Worm (Caenorhabditis elegans) whole organism, early embryonic: ENCODE results near the gene sqv-7.

ENCODE experiments used
- B0310.2 ChIP-seq: sonication (generic microtip); optimal IDR thresholded peaks from 2 replicates; lab custom pipeline; 2016; ENCODE audit warnings: mild to moderate bottlenecking, missing genetic modification characterization, missing compliant biosample characterization
- ama-1 ChIP-seq: fragments of 150-350 bp; optimal IDR thresholded peaks from 2 replicates; lab custom pipeline; 2014
- ceh-13 ChIP-seq: fragments of 200-800 bp; sonication (Bioruptor generic); optimal IDR thresholded peaks from 2 replicates; lab custom pipeline; 2018; ENCODE audit warnings: mild to moderate bottlenecking, missing genetic modification characterization, missing compliant biosample characterization
- ceh-36 ChIP-seq: sonication (generic microtip); optimal IDR thresholded peaks from 2 replicates; lab custom pipeline; 2016; ENCODE audit warnings: missing genetic modification characterization, inconsistent platforms, missing compliant biosample characterization
- flt-1 ChIP-seq: fragments of 200-800 bp; sonication (Bioruptor generic); IDR thresholded peaks from 2 replicates; pipeline ENCODE4 v1.3.6; 2022; ENCODE audit warnings: missing genetic modification characterization, missing compliant biosample characterization
- hmbx-1 ChIP-seq: sonication (generic microtip); optimal IDR thresholded peaks from 2 replicates; lab custom pipeline; 2016; ENCODE audit warnings: mild to moderate bottlenecking, missing genetic modification characterization, missing compliant biosample characterization
- hmg-4 ChIP-seq: fragments of 200-800 bp; sonication (Bioruptor generic); optimal IDR thresholded peaks from 2 replicates; lab custom pipeline; 2018; ENCODE audit warnings: mild to moderate bottlenecking, missing genetic modification characterization, missing compliant biosample characterization
- hnd-1 ChIP-seq: sonication (generic microtip); optimal IDR thresholded peaks from 2 replicates; lab custom pipeline; 2016; ENCODE audit warnings: missing genetic modification characterization, missing compliant biosample characterization
- scrt-1 ChIP-seq: fragments of 200-800 bp; sonication (Bioruptor generic); IDR thresholded peaks from 2 replicates; pipeline ENCODE4 v1.3.6; 2022; ENCODE audit warnings: missing genetic modification characterization, missing compliant biosample characterization
- tbx-11 ChIP-seq: fragments of 200-800 bp; sonication (Bioruptor generic); IDR thresholded peaks from 2 replicates; pipeline ENCODE4 v1.3.6; 2022; ENCODE audit warnings: missing genetic modification characterization, missing compliant biosample characterization
- tbx-37 ChIP-seq: fragments of 200-800 bp; sonication (Bioruptor generic); conservative IDR thresholded peaks from 2 replicates; pipeline ENCODE4 v1.3.6; 2022; ENCODE audit warnings: missing genetic modification reagents, missing genetic modification characterization, missing compliant biosample characterization

DNA sequence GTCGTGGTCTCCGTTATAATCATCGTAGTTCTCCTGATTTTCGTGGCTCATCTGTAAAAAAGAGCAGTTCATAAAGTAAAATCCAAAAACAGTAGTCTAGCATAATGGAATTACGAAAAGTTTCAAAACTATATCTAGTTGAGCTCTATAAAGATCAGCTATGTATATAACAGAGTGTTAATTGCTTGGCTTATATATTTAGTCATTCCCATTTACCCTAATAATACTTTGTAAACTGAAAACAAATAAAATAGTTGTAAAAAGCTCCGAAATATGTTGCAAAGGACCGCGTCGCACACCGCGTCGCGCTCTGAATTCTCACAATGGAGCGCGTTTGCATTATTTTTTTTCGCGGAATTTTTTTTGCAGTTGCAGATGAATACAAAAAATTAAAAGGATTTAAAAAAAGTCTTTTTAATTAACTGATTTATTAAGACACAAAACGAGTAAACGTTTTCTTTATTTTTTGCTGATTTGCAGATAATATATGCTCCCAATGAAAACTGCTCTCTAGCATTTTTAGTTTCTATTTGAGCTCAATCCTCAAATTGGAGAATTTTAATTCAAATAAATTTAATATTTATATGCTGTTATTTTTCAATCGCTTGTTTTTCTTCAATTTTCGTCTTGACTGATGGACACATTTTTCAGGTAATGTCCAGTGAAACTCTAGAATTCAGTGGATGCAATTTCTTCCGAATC is 37.7 kb upstream of the sqv-7 start, which contains the start of the genes tcer-1 and ZK1127.5:
- TF ChIP-seq B0310.2 (tag; lab: Kevin White, UChicago) (no peak), flt-1 (GFP tag; lab: Robert Waterston, UW) (no peak), ama-1 (no peak), scrt-1 (no peak), hmbx-1 (tag; lab: Kevin White, UChicago) (no peak), hmg-4 (GFP tag; lab: Kevin White, UChicago) (no peak), tbx-37 (no peak), hnd-1 (tag; lab: Kevin White, UChicago) (no peak), ceh-36 (tag; lab: Kevin White, UChicago) (no peak), tbx-11 (GFP tag; lab: Robert Waterston, UW) (no peak), ceh-13 (no peak)
